Worm (Caenorhabditis elegans) whole organism, young adult: ENCODE results near the gene C17H11.1.
"Not testable (repeated sequence)": the region's sequence is repeated elsewhere in the genome, so short reads cannot be mapped to it uniquely, and the experiment has no call there.

Experiments
- B0035.1 ChIP-seq: sonication (generic microtip); optimal IDR thresholded peaks from 2 replicates; lab custom pipeline; 2016; ENCODE audit warnings: missing genetic modification characterization, mild to moderate bottlenecking, missing compliant biosample characterization, missing genotype, missing genetic modification reagents
- B0261.1 ChIP-seq: sonication (generic microtip); optimal IDR thresholded peaks from 2 replicates; lab custom pipeline; 2016; ENCODE audit warnings: mild to moderate bottlenecking, missing genetic modification characterization, moderate library complexity, missing compliant biosample characterization
- D2030.7 ChIP-seq: fragments of 200-800 bp; sonication (Bioruptor generic); IDR thresholded peaks from 2 replicates; pipeline ENCODE4 v1.3.6; 2022; ENCODE audit warnings: missing genetic modification reagents, missing genetic modification characterization, missing compliant biosample characterization
- F52B5.7 ChIP-seq: sonication (generic microtip); optimal IDR thresholded peaks from 2 replicates; lab custom pipeline; 2016; ENCODE audit warnings: mild to moderate bottlenecking, missing genetic modification characterization, missing compliant biosample characterization
- K11D2.4 ChIP-seq: fragments of 200-800 bp; sonication (Bioruptor generic); IDR thresholded peaks from 2 replicates; pipeline ENCODE4 v1.3.6; 2022; ENCODE audit warnings: missing genetic modification reagents, missing genetic modification characterization, missing compliant biosample characterization
- Y53G8AR.9 ChIP-seq: fragments of 200-800 bp; sonication (Bioruptor generic); conservative IDR thresholded peaks from 2 replicates; pipeline ENCODE4 v1.3.6; 2022; ENCODE audit warnings: missing genetic modification reagents, missing genetic modification characterization, missing compliant biosample characterization
- Y56A3A.18 ChIP-seq: fragments of 200-800 bp; sonication (Bioruptor generic); IDR thresholded peaks from 2 replicates; pipeline ENCODE4 v1.3.6; 2022; ENCODE audit warnings: missing genetic modification reagents, missing genetic modification characterization, missing compliant biosample characterization
- ZK185.1 ChIP-seq: sonication (generic microtip); optimal IDR thresholded peaks from 2 replicates; lab custom pipeline; 2016; ENCODE audit warnings: mild to moderate bottlenecking, missing genetic modification characterization, missing compliant biosample characterization; ENCODE audit not compliant: poor library complexity, severe bottlenecking
- ama-1 ChIP-seq, 3 experiments: fragments of 150-350 bp in 1 of 3; sonication (generic microtip) in 2 of 3; optimal IDR thresholded peaks; 2 replicates each; lab custom pipeline; 2014 to 2018; ENCODE audit warnings: missing biosample characterization in 2 of 3, missing genetic modification characterization in 2 of 3, missing genetic modification reagents in 2 of 3
- aptf-3 ChIP-seq: fragments of 200-800 bp; sonication (Bioruptor generic); IDR thresholded peaks from 2 replicates; pipeline ENCODE4 v1.3.6; 2022; ENCODE audit warnings: missing genetic modification characterization, missing compliant biosample characterization
- attf-5 ChIP-seq: fragments of 200-800 bp; sonication (Bioruptor generic); optimal IDR thresholded peaks from 2 replicates; lab custom pipeline; 2018; ENCODE audit warnings: mild to moderate bottlenecking, missing genetic modification characterization, missing compliant biosample characterization
- ceh-100 ChIP-seq: fragments of 200-800 bp; sonication (Bioruptor generic); IDR thresholded peaks from 2 replicates; pipeline ENCODE4 v1.3.6; 2022; ENCODE audit warnings: missing genetic modification reagents, missing genetic modification characterization, missing compliant biosample characterization
- ceh-27 ChIP-seq: fragments of 200-800 bp; sonication (Bioruptor generic); optimal IDR thresholded peaks from 2 replicates; lab custom pipeline; 2018; ENCODE audit warnings: mild to moderate bottlenecking, missing genetic modification characterization, moderate library complexity, missing compliant biosample characterization
- ceh-40 ChIP-seq: fragments of 200-800 bp; sonication (Bioruptor generic); IDR thresholded peaks from 2 replicates; pipeline ENCODE4 v1.3.6; 2022; ENCODE audit warnings: missing genetic modification characterization, missing compliant biosample characterization
- ceh-58 ChIP-seq: fragments of 200-800 bp; sonication (Bioruptor generic); IDR thresholded peaks from 2 replicates; pipeline ENCODE4 v1.3.6; 2022; ENCODE audit warnings: missing genetic modification characterization, missing compliant biosample characterization
- die-1 ChIP-seq: sonication (generic microtip); optimal IDR thresholded peaks from 2 replicates; lab custom pipeline; 2016; ENCODE audit warnings: missing genotype, mild to moderate bottlenecking, missing genetic modification characterization, missing compliant biosample characterization
- dox-1 ChIP-seq: fragments of 200-800 bp; sonication (Bioruptor generic); IDR thresholded peaks from 2 replicates; pipeline ENCODE4 v1.3.6; 2022; ENCODE audit warnings: missing genetic modification reagents, missing genetic modification characterization, missing compliant biosample characterization
- hmg-1.2 ChIP-seq: fragments of 200-800 bp; sonication (Bioruptor generic); IDR thresholded peaks from 2 replicates; pipeline ENCODE4 v1.3.6; 2022; ENCODE audit warnings: missing genetic modification reagents, missing genetic modification characterization, missing compliant biosample characterization
- hmg-20 ChIP-seq: fragments of 200-800 bp; sonication (Bioruptor generic); IDR thresholded peaks from 2 replicates; pipeline ENCODE4 v1.3.6; 2022; ENCODE audit warnings: missing genetic modification reagents, missing genetic modification characterization, missing compliant biosample characterization
- let-607 ChIP-seq, 2 experiments: fragments of 200-800 bp in 1 of 2; sonication (Bioruptor generic) in 1 of 2; sonication (generic microtip) in 1 of 2; optimal IDR thresholded peaks; 2 replicates each; lab custom pipeline; 2016 to 2018; ENCODE audit warnings: mild to moderate bottlenecking in 2 of 2, missing compliant biosample characterization in 2 of 2, missing genetic modification characterization in 2 of 2, moderate library complexity in 2 of 2, missing genotype in 1 of 2
- lin-26 ChIP-seq: fragments of 200-800 bp; sonication (Bioruptor generic); IDR thresholded peaks from 2 replicates; pipeline ENCODE4 v1.3.6; 2022; ENCODE audit warnings: missing genetic modification reagents, missing genetic modification characterization, missing compliant biosample characterization
- lin-40 ChIP-seq: sonication (generic microtip); optimal IDR thresholded peaks from 2 replicates; lab custom pipeline; 2016; ENCODE audit warnings: missing genetic modification characterization, mild to moderate bottlenecking, missing compliant biosample characterization, missing genotype, missing genetic modification reagents
- lin-54 ChIP-seq: fragments of 200-800 bp; sonication (Bioruptor generic); optimal IDR thresholded peaks from 2 replicates; lab custom pipeline; 2018; ENCODE audit warnings: mild to moderate bottlenecking, missing genetic modification characterization, missing compliant biosample characterization
- lir-1 ChIP-seq: fragments of 200-800 bp; sonication (Bioruptor generic); conservative IDR thresholded peaks from 2 replicates; pipeline ENCODE4 v1.3.6; 2022; ENCODE audit warnings: missing genetic modification reagents, missing genetic modification characterization, missing compliant biosample characterization
- madf-6 ChIP-seq: fragments of 200-800 bp; sonication (Bioruptor generic); IDR thresholded peaks from 2 replicates; pipeline ENCODE4 v1.3.6; 2022; ENCODE audit warnings: missing genetic modification reagents, missing genetic modification characterization, missing compliant biosample characterization
- mxl-1 ChIP-seq: sonication (generic microtip); optimal IDR thresholded peaks from 2 replicates; lab custom pipeline; 2016; ENCODE audit warnings: missing genetic modification characterization, missing compliant biosample characterization
- nfyb-1 ChIP-seq: fragments of 200-800 bp; sonication (Bioruptor generic); IDR thresholded peaks from 2 replicates; pipeline ENCODE4 v1.3.6; 2022; ENCODE audit warnings: missing genetic modification reagents, missing genetic modification characterization, missing compliant biosample characterization
- nhr-27 ChIP-seq: fragments of 200-800 bp; sonication (Bioruptor generic); optimal IDR thresholded peaks from 2 replicates; lab custom pipeline; 2018; ENCODE audit warnings: mild to moderate bottlenecking, missing genetic modification characterization, moderate library complexity, missing compliant biosample characterization
- nhr-90 ChIP-seq: sonication (generic microtip); optimal IDR thresholded peaks from 2 replicates; lab custom pipeline; 2016; ENCODE audit warnings: missing genotype, mild to moderate bottlenecking, missing genetic modification characterization, missing compliant biosample characterization
- pbrm-1 ChIP-seq: fragments of 200-800 bp; sonication (Bioruptor generic); IDR thresholded peaks from 2 replicates; pipeline ENCODE4 v1.3.6; 2022; ENCODE audit warnings: missing genetic modification reagents, missing genetic modification characterization, missing compliant biosample characterization
- rec-8 ChIP-seq, 2 experiments: sonication (generic microtip); optimal IDR thresholded peaks; 2 replicates each; lab custom pipeline; 2016; ENCODE audit warnings: mild to moderate bottlenecking in 2 of 2, missing genetic modification characterization in 2 of 2, missing genetic modification reagents in 2 of 2, missing genotype in 2 of 2, missing biosample characterization in 1 of 2, missing compliant biosample characterization in 1 of 2, moderate library complexity in 1 of 2
- rpc-1 ChIP-seq, 2 experiments: fragments of 150-350 bp in 1 of 2; sonication (generic microtip) in 1 of 2; optimal IDR thresholded peaks; 2 replicates each; lab custom pipeline; 2014 to 2018; ENCODE audit warnings: missing biosample characterization in 1 of 2, missing genetic modification characterization in 1 of 2, missing genetic modification reagents in 1 of 2, missing genotype in 1 of 2
- snpc-3.4 ChIP-seq: sonication (generic microtip); optimal IDR thresholded peaks from 2 replicates; lab custom pipeline; 2017; ENCODE audit warnings: missing genetic modification characterization, mild to moderate bottlenecking, missing compliant biosample characterization, antibody characterized with exemption, moderate library complexity, missing genotype, missing genetic modification reagents
- snpc-4 ChIP-seq, 5 experiments: fragments of 150-350 bp in 1 of 5; sonication (generic microtip) in 4 of 5; optimal IDR thresholded peaks; 2 replicates each; lab custom pipeline; 2014 to 2018; ENCODE audit warnings: missing genetic modification characterization in 5 of 5, missing biosample characterization in 3 of 5, antibody characterized with exemption in 2 of 5, mild to moderate bottlenecking in 2 of 5, missing compliant biosample characterization in 2 of 5, missing genotype in 2 of 5, moderate library complexity in 2 of 5, missing genetic modification reagents in 1 of 5
- tbp1 ChIP-seq: fragments of 200-800 bp; sonication (Bioruptor generic); optimal IDR thresholded peaks from 2 replicates; lab custom pipeline; 2018; ENCODE audit warnings: mild to moderate bottlenecking, missing genetic modification characterization, missing compliant biosample characterization
- ztf-18 ChIP-seq: sonication (generic microtip); optimal IDR thresholded peaks from 2 replicates; lab custom pipeline; 2016; ENCODE audit warnings: missing genotype, mild to moderate bottlenecking, missing genetic modification characterization, missing compliant biosample characterization
- ztf-22 ChIP-seq: fragments of 200-800 bp; sonication (Bioruptor generic); optimal IDR thresholded peaks from 2 replicates; lab custom pipeline; 2018; ENCODE audit warnings: mild to moderate bottlenecking, missing genetic modification characterization, moderate library complexity, missing compliant biosample characterization
- ztf-25 ChIP-seq: fragments of 200-800 bp; sonication (Bioruptor generic); IDR thresholded peaks from 2 replicates; pipeline ENCODE4 v1.3.6; 2022; ENCODE audit warnings: missing genetic modification reagents, missing genetic modification characterization, missing compliant biosample characterization
- ztf-26 ChIP-seq: sonication (generic microtip); optimal IDR thresholded peaks from 2 replicates; lab custom pipeline; 2017; ENCODE audit warnings: missing genetic modification characterization, missing compliant biosample characterization

Gene C17H11.1

DNA sequence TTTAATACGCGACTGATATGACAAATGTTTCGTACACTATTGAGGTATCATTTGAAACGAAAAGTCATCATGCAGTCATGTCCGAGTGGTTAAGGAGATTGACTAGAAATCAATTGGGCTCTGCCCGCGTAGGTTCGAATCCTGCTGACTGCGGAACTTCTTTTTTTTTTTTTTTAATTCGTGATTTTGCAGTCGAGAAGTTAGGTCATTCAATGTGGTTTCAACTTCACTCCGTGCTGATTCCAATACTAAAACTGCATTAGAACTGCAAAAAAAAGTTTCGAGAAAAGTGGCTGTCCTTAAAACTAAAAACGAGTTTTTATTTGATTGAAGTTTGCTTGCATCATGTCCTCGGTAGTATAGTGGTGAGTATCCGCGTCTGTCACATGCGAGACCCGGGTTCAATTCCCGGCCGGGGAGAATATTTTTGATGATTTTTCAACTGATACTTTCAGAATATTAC, 19.3 kb upstream of the C17H11.1 start (continued):
- peak; percentile 74; the same call in 1 of the 2 replicates for TF ChIP-seq nfyb-1 (GFP tag; lab: Robert Waterston, UW)
- TF ChIP-seq ztf-18 (tag; lab: Kevin White, UChicago) = peak; percentile 61
- TF ChIP-seq nhr-27 (tag; lab: Kevin White, UChicago) = peak; percentile 15
- 0 out of 2 replicates have a peak, but pooled peaks have one; percentile 32 for TF ChIP-seq aptf-3 (GFP tag; lab: Robert Waterston, UW)
- TF ChIP-seq rpc-1 (optimal IDR thresholded peaks at IDR 0.05; lab: Kevin White, UChicago) = peak; percentile 88
- peak; percentile 90 for TF ChIP-seq rpc-1 (tag; optimal IDR thresholded peaks at IDR 0.05; lab: Kevin White, UChicago)
- TF ChIP-seq nhr-90 (tag; lab: Kevin White, UChicago) = peak; percentile 58
- peak; percentile 76 for TF ChIP-seq pbrm-1 (GFP tag; lab: Robert Waterston, UW)
- peak; percentile 38 for TF ChIP-seq ztf-26 (tag; lab: Kevin White, UChicago)
- peak; percentile 41 for TF ChIP-seq F52B5.7 (tag; lab: Kevin White, UChicago)
- TF ChIP-seq tbp1 (GFP tag; lab: Kevin White, UChicago) = peak; percentile 86
- TF ChIP-seq ztf-22 (GFP tag; lab: Kevin White, UChicago) = peak; percentile 47
- TF ChIP-seq B0035.1 (tag; lab: Kevin White, UChicago) = peak; percentile 29
- peak; percentile 19 for TF ChIP-seq attf-5 (GFP tag; lab: Kevin White, UChicago)
- TF ChIP-seq D2030.7 (GFP tag; lab: Robert Waterston, UW) = peak; percentile 59
- not testable (repeated sequence) for TF ChIP-seq ama-1 (optimal IDR thresholded peaks at IDR 0.05; lab: Kevin White, UChicago)
- TF ChIP-seq ama-1 (GFP tag; optimal IDR thresholded peaks at IDR 0.05; lab: Kevin White, UChicago) = peak in 1 of 2 experiments; percentile 23
- peak in 1 of 2 experiments; percentile 39 for TF ChIP-seq let-607 (tag; optimal IDR thresholded peaks at IDR 0.05; lab: Kevin White, UChicago)
- peak in 1 of 2 experiments; percentile 62 for TF ChIP-seq rec-8 (tag; optimal IDR thresholded peaks at IDR 0.05; lab: Kevin White, UChicago)

DNA sequence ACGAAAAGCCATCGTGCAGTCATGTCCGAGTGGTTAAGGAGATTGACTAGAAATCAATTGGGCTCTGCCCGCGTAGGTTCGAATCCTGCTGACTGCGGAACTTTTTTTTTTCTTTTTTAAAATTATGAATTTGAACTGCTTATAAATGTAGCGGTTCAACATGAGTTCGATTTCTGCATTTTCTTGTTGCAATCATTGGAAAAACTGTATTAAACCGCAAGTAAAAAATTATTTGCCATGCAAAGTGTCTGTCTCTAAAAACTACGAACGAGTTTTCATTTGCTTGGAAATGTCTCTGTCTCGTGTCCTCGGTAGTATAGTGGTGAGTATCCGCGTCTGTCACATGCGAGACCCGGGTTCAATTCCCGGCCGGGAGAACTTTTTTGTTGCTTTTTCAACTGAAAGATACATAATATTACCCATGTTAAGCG, 18.2 kb upstream of the C17H11.1 start:
- TF ChIP-seq nhr-90 (tag; lab: Kevin White, UChicago) = peak; percentile 5
- peak; percentile 56; the same call in 1 of the 2 replicates for TF ChIP-seq hmg-20 (GFP tag; lab: Robert Waterston, UW)
- TF ChIP-seq D2030.7 (GFP tag; lab: Robert Waterston, UW) = peak; percentile 65
- TF ChIP-seq Y53G8AR.9 (GFP tag; lab: Robert Waterston, UW) = peak; percentile 66; the same call in 1 of the 2 replicates
- TF ChIP-seq B0261.1 (tag; lab: Kevin White, UChicago) = peak; percentile 80
- TF ChIP-seq rpc-1 (optimal IDR thresholded peaks at IDR 0.05; lab: Kevin White, UChicago) = peak; percentile 51
- TF ChIP-seq rpc-1 (tag; optimal IDR thresholded peaks at IDR 0.05; lab: Kevin White, UChicago) = peak; percentile 84
- TF ChIP-seq ceh-27 (GFP tag; lab: Kevin White, UChicago) = peak; percentile 7
- TF ChIP-seq ztf-18 (tag; lab: Kevin White, UChicago) = peak; percentile 24
- 0 out of 2 replicates have a peak, but pooled peaks have one; percentile 13 for TF ChIP-seq K11D2.4 (GFP tag; lab: Robert Waterston, UW)
- 0 out of 2 replicates have a peak, but pooled peaks have one; percentile 12 for TF ChIP-seq ceh-40 (GFP tag; lab: Robert Waterston, UW)
- peak; percentile 3 for TF ChIP-seq mxl-1 (tag; lab: Kevin White, UChicago)
- TF ChIP-seq snpc-3.4 (tag; lab: Kevin White, UChicago) = peak; percentile 24
- TF ChIP-seq tbp1 (GFP tag; lab: Kevin White, UChicago) = peak; percentile 84
- TF ChIP-seq lir-1 (GFP tag; lab: Robert Waterston, UW) = 0 out of 2 replicates have a peak, but pooled peaks have one; percentile 8
- 0 out of 2 replicates have a peak, but pooled peaks have one; percentile 61 for TF ChIP-seq ceh-58 (GFP tag; lab: Robert Waterston, UW)
- TF ChIP-seq Y56A3A.18 (GFP tag; lab: Robert Waterston, UW) = 0 out of 2 replicates have a peak, but pooled peaks have one; percentile 74
- peak; percentile 3 for TF ChIP-seq lin-40 (tag; lab: Kevin White, UChicago)
- peak; percentile 6 for TF ChIP-seq lin-54 (GFP tag; lab: Kevin White, UChicago)
- TF ChIP-seq die-1 (tag; lab: Kevin White, UChicago) = peak; percentile 63
- peak; percentile 45 for TF ChIP-seq hmg-1.2 (GFP tag; lab: Robert Waterston, UW)
- peak; percentile 52; the same call in 1 of the 2 replicates for TF ChIP-seq ztf-25 (GFP tag; lab: Robert Waterston, UW)
- TF ChIP-seq nfyb-1 (GFP tag; lab: Robert Waterston, UW) = 0 out of 2 replicates have a peak, but pooled peaks have one; percentile 18
- peak; percentile 67 for TF ChIP-seq lin-26 (GFP tag; lab: Robert Waterston, UW)
- peak; percentile 15; the same call in 1 of the 2 replicates for TF ChIP-seq madf-6 (GFP tag; lab: Robert Waterston, UW)
- TF ChIP-seq ZK185.1 (tag; lab: Kevin White, UChicago) = peak; percentile 53
- 0 out of 2 replicates have a peak, but pooled peaks have one; percentile 18 for TF ChIP-seq ceh-100 (GFP tag; lab: Robert Waterston, UW)
- TF ChIP-seq pbrm-1 (GFP tag; lab: Robert Waterston, UW) = peak; percentile 61
- TF ChIP-seq snpc-4 (GFP tag; optimal IDR thresholded peaks at IDR 0.05; lab: Kevin White, UChicago) = peak; percentile 26
- TF ChIP-seq snpc-4 (tag; optimal IDR thresholded peaks at IDR 0.05; lab: Kevin White, UChicago) = peak in 2 of 4 experiments; percentile 30 to 43
- peak; percentile 53; the same call in 1 of the 2 replicates for TF ChIP-seq dox-1 (GFP tag; lab: Robert Waterston, UW)
